ENCODE assay signal across 1 fruit fly cellular context in the genomic region with DNA sequence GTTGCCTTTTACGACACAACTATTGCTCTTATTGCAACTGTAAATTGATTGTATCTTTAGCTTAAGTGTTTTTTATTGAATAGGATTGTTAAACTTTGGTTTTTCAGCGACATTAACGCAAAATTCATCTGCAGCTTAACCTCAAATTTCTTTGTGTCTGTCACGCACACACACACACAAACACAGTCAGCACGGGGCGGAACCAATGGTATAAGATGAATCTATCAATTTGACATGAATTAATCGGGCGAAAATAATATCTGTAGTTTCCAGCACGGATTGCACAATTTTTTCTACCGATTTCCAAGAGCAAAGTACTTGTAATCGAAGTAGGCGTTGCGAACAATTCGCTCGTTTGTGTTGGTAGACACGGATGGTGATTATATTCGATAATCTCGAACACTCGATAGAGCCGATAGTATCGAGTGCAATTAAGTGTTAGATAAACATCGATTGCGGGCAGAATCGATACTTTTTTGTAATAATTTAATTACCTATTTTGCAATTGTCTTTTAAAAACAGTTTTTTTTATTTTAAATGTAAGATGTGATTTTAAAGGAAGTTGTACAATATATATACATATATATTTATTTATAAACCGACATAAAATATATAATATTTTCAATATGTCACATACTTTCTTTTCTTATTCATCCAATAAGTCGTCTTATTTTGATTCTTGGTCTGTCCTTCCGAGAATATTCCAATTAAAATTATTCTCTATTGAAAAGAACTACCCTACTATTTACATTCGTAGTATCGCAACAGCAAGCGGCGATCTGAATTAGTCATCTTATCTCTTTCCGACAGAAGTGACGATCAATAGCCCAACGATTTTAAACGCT.
TF ChIP-seq lines count a peak whose summit lies in the region.

PRL-1 (minus strand) TSS at position 380 of the 845 bp plus-strand sequence.
EndoGI (plus strand) TSS at position 462 of the 845 bp plus-strand sequence.

TF ChIP-seq in whole organism, embryonic, 481 proteins besides CTCF, POLR2A, EP300 and RAD21 (continued from another document and continues in another):
- TF ChIP-seq tap (tag; optimal IDR thresholded peaks at IDR 0.05; lab: Kevin White, UChicago) (peak; percentile 87), CG6254 (GFP tag; optimal IDR thresholded peaks at IDR 0.05; lab: Kevin White, UChicago) (peak; percentile 69), CG6654 (GFP tag; optimal IDR thresholded peaks at IDR 0.05; lab: Kevin White, UChicago) (no peak), CG31365 (tag; optimal IDR thresholded peaks at IDR 0.05; lab: Kevin White, UChicago) (no peak), Sry-β (GFP tag; optimal IDR thresholded peaks at IDR 0.05; lab: Kevin White, UChicago) (no peak), lov (optimal IDR thresholded peaks at IDR 0.05; lab: Kevin White, UChicago) (no peak), lov (GFP tag; IDR thresholded peaks at IDR 0.05; lab: Robert Waterston, UW) (no peak), wek (GFP tag; optimal IDR thresholded peaks at IDR 0.05; lab: Kevin White, UChicago) (peak; percentile 54), phol (tag; optimal IDR thresholded peaks at IDR 0.05; lab: Kevin White, UChicago) (peak; percentile 75), CG12942 (GFP tag; optimal IDR thresholded peaks at IDR 0.05; lab: Kevin White, UChicago) (peak; percentile 51), tin (GFP tag; optimal IDR thresholded peaks at IDR 0.05; lab: Kevin White, UChicago) (peak; percentile 46), CG34376 (GFP tag; optimal IDR thresholded peaks at IDR 0.05; lab: Kevin White, UChicago) (no peak), CG10959 (GFP tag; IDR thresholded peaks at IDR 0.05; lab: Robert Waterston, UW) (no peak), CG12236 (GFP tag; optimal IDR thresholded peaks at IDR 0.05; lab: Kevin White, UChicago) (no peak), CG4282 (GFP tag; optimal IDR thresholded peaks at IDR 0.05; lab: Kevin White, UChicago) (no peak), D19B (GFP tag; optimal IDR thresholded peaks at IDR 0.05; lab: Kevin White, UChicago) (no peak), aop (GFP tag; IDR thresholded peaks at IDR 0.05; lab: Robert Waterston, UW) (no peak), CG6683 (GFP tag; optimal IDR thresholded peaks at IDR 0.05; lab: Kevin White, UChicago) (peak; percentile 67), CG5953 (GFP tag; IDR thresholded peaks at IDR 0.05; lab: Robert Waterston, UW) (no peak), H2.0 (GFP tag; IDR thresholded peaks at IDR 0.05; lab: Robert Waterston, UW) (peak; percentile 80), CG14050 (GFP tag; IDR thresholded peaks at IDR 0.05; lab: Robert Waterston, UW) (peak; percentile 43; the same call in 1 of the 3 replicates), CG5180 (GFP tag; optimal IDR thresholded peaks at IDR 0.05; lab: Kevin White, UChicago) (peak; percentile 29), insv (GFP tag; optimal IDR thresholded peaks at IDR 0.05; lab: Kevin White, UChicago) (peak in 1 of 2 experiments; percentile 69), stc (GFP tag; IDR thresholded peaks at IDR 0.05; lab: Robert Waterston, UW) (peak; percentile 84), CG11504 (tag; optimal IDR thresholded peaks at IDR 0.05; lab: Kevin White, UChicago) (peak; percentile 82), zf30C (GFP tag; optimal IDR thresholded peaks at IDR 0.05; lab: Kevin White, UChicago) (no peak), shn (GFP tag; optimal IDR thresholded peaks at IDR 0.05; lab: Kevin White, UChicago) (no peak), grn (GFP tag; optimal IDR thresholded peaks at IDR 0.05; lab: Kevin White, UChicago) (peak; percentile 83), btn (GFP tag; optimal IDR thresholded peaks at IDR 0.05; lab: Kevin White, UChicago) (no peak), CG32772 (GFP tag; IDR thresholded peaks at IDR 0.05; lab: Robert Waterston, UW) (peak; percentile 20; the same call in 1 of the 2 replicates), sob (GFP tag; IDR thresholded peaks at IDR 0.05; lab: Robert Waterston, UW) (peak; percentile 74), Lim3 (GFP tag; IDR thresholded peaks at IDR 0.05; lab: Robert Waterston, UW) (no peak), Hmr (GFP tag; optimal IDR thresholded peaks at IDR 0.05; lab: Kevin White, UChicago) (peak; percentile 84), psq (GFP tag; optimal IDR thresholded peaks at IDR 0.05; lab: Kevin White, UChicago) (peak; percentile 36), Med (GFP tag; lab: Kevin White, UChicago) (peak; percentile 88), B-H2 (GFP tag; optimal IDR thresholded peaks at IDR 0.05; lab: Kevin White, UChicago) (peak; percentile 81), klu (GFP tag; IDR thresholded peaks at IDR 0.05; lab: Robert Waterston, UW) (no peak; the same call in 1 of the 2 replicates), sqz (GFP tag; optimal IDR thresholded peaks at IDR 0.05; lab: Kevin White, UChicago) (peak; percentile 59), CG8765 (GFP tag; IDR thresholded peaks at IDR 0.05; lab: Robert Waterston, UW) (peak; percentile 43; the same call in 1 of the 2 replicates), Asciz (GFP tag; optimal IDR thresholded peaks at IDR 0.05; lab: Kevin White, UChicago) (no peak), CG6272 (GFP tag; IDR thresholded peaks at IDR 0.05; lab: Robert Waterston, UW) (no peak), Kr (GFP tag; optimal IDR thresholded peaks at IDR 0.05; lab: Kevin White, UChicago) (no peak), HHEX (GFP tag; optimal IDR thresholded peaks at IDR 0.05; lab: Kevin White, UChicago) (no peak), nau (GFP tag; optimal IDR thresholded peaks at IDR 0.05; lab: Kevin White, UChicago) (no peak), CG18262 (tag; optimal IDR thresholded peaks at IDR 0.05; lab: Kevin White, UChicago) (peak; percentile 84), CG2202 (tag; optimal IDR thresholded peaks at IDR 0.05; lab: Kevin White, UChicago) (no peak), CG17912 (GFP tag; optimal IDR thresholded peaks at IDR 0.05; lab: Kevin White, UChicago) (no peak), run (tag; optimal IDR thresholded peaks at IDR 0.05; lab: Kevin White, UChicago) (no peak), CG9797 (GFP tag; optimal IDR thresholded peaks at IDR 0.05; lab: Kevin White, UChicago) (no peak), CG7786 (GFP tag; optimal IDR thresholded peaks at IDR 0.05; lab: Kevin White, UChicago) (no peak), CG10267 (tag; optimal IDR thresholded peaks at IDR 0.05; lab: Kevin White, UChicago) (peak; percentile 87), Ptx1 (GFP tag; IDR thresholded peaks at IDR 0.05; lab: Robert Waterston, UW) (peak; percentile 77), otp (GFP tag; IDR thresholded peaks at IDR 0.05; lab: Robert Waterston, UW) (no peak; the same call in 1 of the 3 replicates), HLH54F (GFP tag; optimal IDR thresholded peaks at IDR 0.05; lab: Kevin White, UChicago) (no peak), Poxn (GFP tag; IDR thresholded peaks at IDR 0.05; lab: Robert Waterston, UW) (no peak), row (GFP tag; IDR thresholded peaks at IDR 0.05; lab: Robert Waterston, UW) (peak; percentile 93), CG7271 (tag; optimal IDR thresholded peaks at IDR 0.05; lab: Kevin White, UChicago) (no peak), kni (GFP tag; optimal IDR thresholded peaks at IDR 0.05; lab: Kevin White, UChicago) (no peak), Blimp-1 (GFP tag; optimal IDR thresholded peaks at IDR 0.05; lab: Kevin White, UChicago) (peak; percentile 76), ham (GFP tag; IDR thresholded peaks at IDR 0.05; lab: Robert Waterston, UW) (no peak), lab (GFP tag; optimal IDR thresholded peaks at IDR 0.05; lab: Kevin White, UChicago) (no peak), Dek (tag; optimal IDR thresholded peaks at IDR 0.05; lab: Kevin White, UChicago) (peak; percentile 77), az2 (GFP tag; optimal IDR thresholded peaks at IDR 0.05; lab: Kevin White, UChicago) (peak; percentile 59), Hmx (GFP tag; optimal IDR thresholded peaks at IDR 0.05; lab: Kevin White, UChicago) (no peak), gcm2 (GFP tag; optimal IDR thresholded peaks at IDR 0.05; lab: Kevin White, UChicago) (no peak), dpn (GFP tag; optimal IDR thresholded peaks at IDR 0.05; lab: Kevin White, UChicago) (peak; percentile 1 to 73), Hr3 (GFP tag; optimal IDR thresholded peaks at IDR 0.05; lab: Kevin White, UChicago) (peak; percentile 60), CG2875 (GFP tag; optimal IDR thresholded peaks at IDR 0.05; lab: Kevin White, UChicago) (peak; percentile 47), zfh1 (GFP tag; IDR thresholded peaks at IDR 0.05; lab: Robert Waterston, UW) (peak; percentile 74; the same call in 2 of the 3 replicates), Nf-YA (GFP tag; IDR thresholded peaks at IDR 0.05; lab: Robert Waterston, UW) (peak; percentile 18), CG13424 (tag; optimal IDR thresholded peaks at IDR 0.05; lab: Kevin White, UChicago) (peak; percentile 85), CG11696 (GFP tag; IDR thresholded peaks at IDR 0.05; lab: Robert Waterston, UW) (peak; percentile 77), Hey (tag; optimal IDR thresholded peaks at IDR 0.05; lab: Kevin White, UChicago) (no peak), mam (GFP tag; optimal IDR thresholded peaks at IDR 0.05; lab: Kevin White, UChicago) (peak; percentile 16), CG18476 (GFP tag; optimal IDR thresholded peaks at IDR 0.05; lab: Kevin White, UChicago) (peak; percentile 45), odd (GFP tag; optimal IDR thresholded peaks at IDR 0.05; lab: Kevin White, UChicago) (peak; percentile 59), Ets97D (GFP tag; optimal IDR thresholded peaks at IDR 0.05; lab: Kevin White, UChicago) (peak; percentile 62), Antp (GFP tag; optimal IDR thresholded peaks at IDR 0.05; lab: Kevin White, UChicago) (no peak), Nf-YC (tag; optimal IDR thresholded peaks at IDR 0.05; lab: Kevin White, UChicago) (peak; percentile 86), CG7556 (GFP tag; optimal IDR thresholded peaks at IDR 0.05; lab: Kevin White, UChicago) (peak; percentile 73), CG10543 (GFP tag; optimal IDR thresholded peaks at IDR 0.05; lab: Kevin White, UChicago) (peak; percentile 74), CG10366 (GFP tag; IDR thresholded peaks at IDR 0.05; lab: Robert Waterston, UW) (peak; percentile 70; the same call in 1 of the 2 replicates), bab2 (GFP tag; optimal IDR thresholded peaks at IDR 0.05; lab: Kevin White, UChicago) (peak; percentile 13), br (optimal IDR thresholded peaks at IDR 0.05; lab: Kevin White, UChicago) (no peak), CG16863 (GFP tag; optimal IDR thresholded peaks at IDR 0.05; lab: Kevin White, UChicago) (no peak), Nf-YB (GFP tag; optimal IDR thresholded peaks at IDR 0.05; lab: Kevin White, UChicago) (peak; percentile 68), Hr39 (optimal IDR thresholded peaks at IDR 0.05; lab: Kevin White, UChicago) (no peak), ab (GFP tag; optimal IDR thresholded peaks at IDR 0.05; lab: Kevin White, UChicago) (no peak), Dll (GFP tag; IDR thresholded peaks at IDR 0.05; lab: Robert Waterston, UW; ENCODE audit: partially characterized antibody) (peak; percentile 98), Awh (GFP tag; IDR thresholded peaks at IDR 0.05; lab: Robert Waterston, UW) (peak; percentile 88), gfzf (GFP tag; optimal IDR thresholded peaks at IDR 0.05; lab: Kevin White, UChicago) (peak; percentile 19), oc (tag; optimal IDR thresholded peaks at IDR 0.05; lab: Kevin White, UChicago) (peak; percentile 67), CG12155 (GFP tag; optimal IDR thresholded peaks at IDR 0.05; lab: Kevin White, UChicago) (peak; percentile 58), en (GFP tag; optimal IDR thresholded peaks at IDR 0.05; lab: Kevin White, UChicago) (no peak), MBD-R2 (GFP tag; IDR thresholded peaks at IDR 0.05; lab: Robert Waterston, UW) (peak; percentile 36; the same call in 1 of the 2 replicates), nmo (GFP tag; optimal IDR thresholded peaks at IDR 0.05; lab: Kevin White, UChicago) (peak; percentile 82), tup (GFP tag; optimal IDR thresholded peaks at IDR 0.05; lab: Kevin White, UChicago) (no peak), HLH4C (GFP tag; IDR thresholded peaks at IDR 0.05; lab: Robert Waterston, UW; ENCODE audit: partially characterized antibody) (peak; percentile 99), sima (GFP tag; optimal IDR thresholded peaks at IDR 0.05; lab: Kevin White, UChicago) (no peak), ap (GFP tag; IDR thresholded peaks at IDR 0.05; lab: Robert Waterston, UW) (peak; percentile 72), knrl (GFP tag; IDR thresholded peaks at IDR 0.05; lab: Robert Waterston, UW; ENCODE audit: partially characterized antibody) (peak; percentile 99), CG10565 (GFP tag; optimal IDR thresholded peaks at IDR 0.05; lab: Kevin White, UChicago) (no peak), Spps (tag; optimal IDR thresholded peaks at IDR 0.05; lab: Kevin White, UChicago) (peak; percentile 42), hb (GFP tag; IDR thresholded peaks at IDR 0.05; lab: Robert Waterston, UW; ENCODE audit: partially characterized antibody) (peak; percentile 100), CG2120 (GFP tag; optimal IDR thresholded peaks at IDR 0.05; lab: Kevin White, UChicago) (peak; percentile 71), dimm (GFP tag; IDR thresholded peaks at IDR 0.05; lab: Robert Waterston, UW) (no peak), Dbx (GFP tag; IDR thresholded peaks at IDR 0.05; lab: Robert Waterston, UW) (peak; percentile 71; the same call in 1 of the 3 replicates), dm (GFP tag; optimal IDR thresholded peaks at IDR 0.05; lab: Kevin White, UChicago) (peak; percentile 52), ro (GFP tag; IDR thresholded peaks at IDR 0.05; lab: Robert Waterston, UW) (no peak), Dfd (GFP tag; optimal IDR thresholded peaks at IDR 0.05; lab: Kevin White, UChicago) (no peak), vvl (GFP tag; IDR thresholded peaks at IDR 0.05; lab: Robert Waterston, UW) (peak; percentile 88), CG17361 (GFP tag; IDR thresholded peaks at IDR 0.05; lab: Robert Waterston, UW) (peak; percentile 85), CG4404 (GFP tag; IDR thresholded peaks at IDR 0.05; lab: Robert Waterston, UW) (no peak), CG13775 (GFP tag; optimal IDR thresholded peaks at IDR 0.05; lab: Kevin White, UChicago) (peak; percentile 79), Meics (GFP tag; optimal IDR thresholded peaks at IDR 0.05; lab: Kevin White, UChicago) (peak; percentile 80), ken (GFP tag; IDR thresholded peaks at IDR 0.05; lab: Robert Waterston, UW) (no peak), CG7357 (GFP tag; IDR thresholded peaks at IDR 0.05; lab: Robert Waterston, UW) (no peak), slbo (GFP tag; IDR thresholded peaks at IDR 0.05; lab: Robert Waterston, UW) (peak; percentile 81), gcm (GFP tag; optimal IDR thresholded peaks at IDR 0.05; lab: Kevin White, UChicago) (peak; percentile 85), gt (GFP tag; IDR thresholded peaks at IDR 0.05; lab: Robert Waterston, UW) (no peak), CG1832 (GFP tag; optimal IDR thresholded peaks at IDR 0.05; lab: Kevin White, UChicago) (no peak), eyg (GFP tag; optimal IDR thresholded peaks at IDR 0.05; lab: Kevin White, UChicago) (no peak), emc (GFP tag; optimal IDR thresholded peaks at IDR 0.05; lab: Kevin White, UChicago) (no peak)
